Fruit fly (Drosophila melanogaster): ENCODE measurements around the gene CG43740.

Gene CG43740

DNA sequence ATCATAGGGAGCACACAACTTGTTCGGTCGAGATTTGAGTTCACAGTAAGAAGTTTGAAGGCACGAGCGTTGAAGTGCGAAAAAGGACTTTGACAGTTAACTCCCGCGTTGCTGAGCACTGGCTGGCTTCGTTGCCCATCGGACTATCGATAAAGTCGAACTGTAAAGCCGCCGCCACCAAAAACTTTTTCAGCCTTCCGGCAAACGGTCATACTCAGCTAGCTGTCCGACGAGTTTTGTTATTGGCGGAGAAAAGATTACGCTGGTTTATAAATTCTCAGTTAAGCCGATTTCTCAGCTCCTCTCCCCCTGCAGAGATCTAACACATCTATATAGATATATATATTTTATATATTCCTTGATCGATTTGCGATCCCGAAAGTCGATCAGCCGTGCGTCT, 52.3 kb downstream of the CG43740 start, which contains the start of the genes Psf3 and flw (continued):
- TF ChIP-seq sens (GFP tag) (peak; percentile 84), CG11560 (tag; IDR thresholded peaks at IDR 0.05) (no peak), CG16813 (GFP tag; IDR thresholded peaks at IDR 0.05; ENCODE audit: partially characterized antibody) (peak; percentile 70), CG3847 (GFP tag; IDR thresholded peaks at IDR 0.05) (peak; percentile 70), Doc3 (GFP tag; IDR thresholded peaks at IDR 0.05; ENCODE audit: partially characterized antibody) (peak; percentile 32; the same call in 2 of the 3 replicates), gsb (GFP tag; IDR thresholded peaks at IDR 0.05) (no peak), row (GFP tag; IDR thresholded peaks at IDR 0.05) (peak; percentile 50; the same call in 2 of the 3 replicates), CG12104 (GFP tag; optimal IDR thresholded peaks at IDR 0.05) (no peak), CG17385 (GFP tag; optimal IDR thresholded peaks at IDR 0.05) (no peak), CG43689 (GFP tag; IDR thresholded peaks at IDR 0.05) (no peak), cwo (GFP tag; optimal IDR thresholded peaks at IDR 0.05) (no peak), CG9797 (GFP tag; optimal IDR thresholded peaks at IDR 0.05) (peak; percentile 59), fd96Cb (tag; optimal IDR thresholded peaks at IDR 0.05) (no peak), Dip3 (GFP tag; optimal IDR thresholded peaks at IDR 0.05) (peak; percentile 41), CG11247 (GFP tag; IDR thresholded peaks at IDR 0.05) (no peak), odd (GFP tag; optimal IDR thresholded peaks at IDR 0.05) (peak; percentile 14), Myb (GFP tag; optimal IDR thresholded peaks at IDR 0.05) (peak; percentile 89), CG5245 (GFP tag; optimal IDR thresholded peaks at IDR 0.05) (peak; percentile 4), bbx (GFP tag; IDR thresholded peaks at IDR 0.05; ENCODE audit: partially characterized antibody) (peak; percentile 67), ato (GFP tag; IDR thresholded peaks at IDR 0.05; ENCODE audit: partially characterized antibody) (peak; percentile 78), vvl (GFP tag; IDR thresholded peaks at IDR 0.05) (no peak; the same call in 1 of the 2 replicates), CG9876 (GFP tag; optimal IDR thresholded peaks at IDR 0.05) (peak; percentile 23), Eip74EF (GFP tag; optimal IDR thresholded peaks at IDR 0.05) (no peak), vfl (GFP tag; optimal IDR thresholded peaks at IDR 0.05) (no peak), CG17361 (GFP tag; IDR thresholded peaks at IDR 0.05) (no peak), zf30C (GFP tag; optimal IDR thresholded peaks at IDR 0.05) (no peak), Rfx (GFP tag; IDR thresholded peaks at IDR 0.05) (peak; percentile 61), CG5953 (GFP tag; IDR thresholded peaks at IDR 0.05) (0 out of 2 replicates have a peak, but pooled peaks have one; percentile 34), pita (GFP tag; optimal IDR thresholded peaks at IDR 0.05) (no peak), knrl (GFP tag; IDR thresholded peaks at IDR 0.05; ENCODE audit: partially characterized antibody) (peak; percentile 52), HLH54F (GFP tag; optimal IDR thresholded peaks at IDR 0.05) (peak; percentile 24), CG11504 (tag; optimal IDR thresholded peaks at IDR 0.05) (no peak), gce (GFP tag; IDR thresholded peaks at IDR 0.05) (no peak), chinmo (GFP tag; IDR thresholded peaks at IDR 0.05; ENCODE audit: partially characterized antibody) (0 out of 4 replicates have a peak, but pooled peaks have one; percentile 57), Bgb (GFP tag; IDR thresholded peaks at IDR 0.05; ENCODE audit: partially characterized antibody) (peak; percentile 80), fu2 (GFP tag; optimal IDR thresholded peaks at IDR 0.05) (no peak), CG4730 (GFP tag; IDR thresholded peaks at IDR 0.05) (no peak), CG31388 (GFP tag; optimal IDR thresholded peaks at IDR 0.05) (no peak), dmrt99B (tag; optimal IDR thresholded peaks at IDR 0.05) (no peak), insv (GFP tag; optimal IDR thresholded peaks at IDR 0.05) (no peak), sr (GFP tag; IDR thresholded peaks at IDR 0.05) (0 out of 3 replicates have a peak, but pooled peaks have one; percentile 18), nerfin-1 (tag; optimal IDR thresholded peaks at IDR 0.05) (no peak), chif (GFP tag; optimal IDR thresholded peaks at IDR 0.05) (no peak), wdn (GFP tag; IDR thresholded peaks at IDR 0.05) (no peak), z (GFP tag; IDR thresholded peaks at IDR 0.05) (no peak), ham (GFP tag; IDR thresholded peaks at IDR 0.05) (no peak), CG14050 (GFP tag; IDR thresholded peaks at IDR 0.05) (no peak), CG15073 (GFP tag; optimal IDR thresholded peaks at IDR 0.05) (no peak), al (GFP tag; IDR thresholded peaks at IDR 0.05) (no peak), Hsf (GFP tag; optimal IDR thresholded peaks at IDR 0.05) (peak; percentile 19), Mes4 (GFP tag; optimal IDR thresholded peaks at IDR 0.05) (no peak)

Measured in whole organism, embryonic.